Worm (Caenorhabditis elegans): ENCODE measurements around the gene E02H9.1.

The E02H9.1 gene

DNA sequence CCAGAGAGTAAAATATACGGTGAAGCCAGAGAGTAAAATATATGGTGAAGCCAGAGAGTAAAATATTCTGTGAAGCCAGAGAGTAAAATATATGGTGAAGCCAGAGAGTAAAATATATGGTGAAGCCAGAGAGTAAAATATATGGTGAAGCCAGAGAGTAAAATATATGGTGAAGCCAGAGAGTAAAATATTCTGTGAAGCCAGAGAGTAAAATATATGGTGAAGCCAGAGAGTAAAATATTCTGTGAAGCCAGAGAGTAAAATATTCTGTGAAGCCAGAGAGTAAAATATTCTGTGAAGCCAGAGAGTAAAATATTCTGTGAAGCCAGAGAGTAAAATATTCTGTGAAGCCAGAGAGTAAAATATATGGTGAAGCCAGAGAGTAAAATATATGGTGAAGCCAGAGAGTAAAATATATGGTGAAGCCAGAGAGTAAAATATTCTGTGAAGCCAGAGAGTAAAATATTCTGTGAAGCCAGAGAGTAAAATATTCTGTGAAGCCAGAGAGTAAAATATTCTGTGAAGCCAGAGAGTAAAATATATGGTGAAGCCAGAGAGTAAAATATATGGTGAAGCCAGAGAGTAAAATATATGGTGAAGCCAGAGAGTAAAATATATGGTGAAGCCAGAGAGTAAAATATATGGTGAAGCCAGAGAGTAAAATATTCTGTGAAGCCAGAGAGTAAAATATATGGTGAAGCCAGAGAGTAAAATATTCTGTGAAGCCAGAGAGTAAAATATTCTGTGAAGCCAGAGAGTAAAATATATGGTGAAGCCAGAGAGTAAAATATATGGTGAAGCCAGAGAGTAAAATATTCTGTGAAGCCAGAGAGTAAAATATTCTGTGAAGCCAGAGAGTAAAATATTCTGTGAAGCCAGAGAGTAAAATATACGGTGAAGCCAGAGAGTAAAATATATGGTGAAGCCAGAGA is 29.2 kb downstream of the E02H9.1 start (continued):
- TF ChIP-seq lag-1 (GFP tag; IDR thresholded peaks at IDR 0.05) (peak; percentile 98; the same call in 1 of the 2 replicates), ceh-91 (GFP tag; IDR thresholded peaks at IDR 0.05) (peak; percentile 79), ceh-40 (GFP tag; IDR thresholded peaks at IDR 0.05) (0 out of 2 replicates have a peak, but pooled peaks have one; percentile 35), attf-3 (GFP tag; conservative IDR thresholded peaks at IDR 0.05) (peak; percentile 62), Y95B8A.8 (GFP tag; IDR thresholded peaks at IDR 0.05) (peak; percentile 75; the same call in 1 of the 2 replicates)

DNA sequence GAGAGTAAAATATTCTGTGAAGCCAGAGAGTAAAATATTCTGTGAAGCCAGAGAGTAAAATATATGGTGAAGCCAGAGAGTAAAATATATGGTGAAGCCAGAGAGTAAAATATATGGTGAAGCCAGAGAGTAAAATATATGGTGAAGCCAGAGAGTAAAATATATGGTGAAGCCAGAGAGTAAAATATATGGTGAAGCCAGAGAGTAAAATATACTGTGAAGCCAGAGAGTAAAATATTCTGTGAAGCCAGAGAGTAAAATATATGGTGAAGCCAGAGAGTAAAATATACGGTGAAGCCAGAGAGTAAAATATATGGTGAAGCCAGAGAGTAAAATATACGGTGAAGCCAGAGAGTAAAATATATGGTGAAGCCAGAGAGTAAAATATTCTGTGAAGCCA is 31.0 kb downstream of the E02H9.1 start:
- TF ChIP-seq rcor-1 (GFP tag; IDR thresholded peaks at IDR 0.05) (peak; percentile 51), bed-1 (GFP tag; IDR thresholded peaks at IDR 0.05) (peak; percentile 96), ztf-25 (GFP tag; IDR thresholded peaks at IDR 0.05) (peak; percentile 79; the same call in 1 of the 2 replicates), K11D2.4 (GFP tag; IDR thresholded peaks at IDR 0.05) (peak; percentile 39; the same call in 1 of the 2 replicates), madf-6 (GFP tag; IDR thresholded peaks at IDR 0.05) (peak; percentile 46; the same call in 1 of the 2 replicates), Y53F4B.3 (GFP tag; IDR thresholded peaks at IDR 0.05) (peak; percentile 99), ztf-6 (GFP tag; IDR thresholded peaks at IDR 0.05) (peak; percentile 85; the same call in 1 of the 2 replicates), F39B2.1 (GFP tag; IDR thresholded peaks at IDR 0.05) (peak; percentile 86), ceh-40 (GFP tag; IDR thresholded peaks at IDR 0.05) (peak; percentile 87), lin-26 (GFP tag; IDR thresholded peaks at IDR 0.05) (peak; percentile 77), lag-1 (GFP tag; IDR thresholded peaks at IDR 0.05) (0 out of 2 replicates have a peak, but pooled peaks have one; percentile 7), cebp-2 (GFP tag; IDR thresholded peaks at IDR 0.05) (peak; percentile 94; the same call in 1 of the 2 replicates), Y53G8AR.9 (GFP tag; conservative IDR thresholded peaks at IDR 0.05) (peak; percentile 87), Y95B8A.8 (GFP tag; IDR thresholded peaks at IDR 0.05) (peak; percentile 61; the same call in 1 of the 2 replicates), attf-6 (GFP tag; IDR thresholded peaks at IDR 0.05) (peak; percentile 77), let-526 (GFP tag; IDR thresholded peaks at IDR 0.05) (peak; percentile 93), ceh-100 (GFP tag; IDR thresholded peaks at IDR 0.05) (peak; percentile 45; the same call in 1 of the 2 replicates), hmg-1.2 (GFP tag; IDR thresholded peaks at IDR 0.05) (peak; percentile 32; the same call in 1 of the 2 replicates), F33H1.4 (GFP tag; IDR thresholded peaks at IDR 0.05) (peak; percentile 16; the same call in 1 of the 2 replicates), B0019.2 (GFP tag; conservative IDR thresholded peaks at IDR 0.05) (0 out of 2 replicates have a peak, but pooled peaks have one; percentile 37), egl-18 (GFP tag; IDR thresholded peaks at IDR 0.05) (peak; percentile 71; the same call in 1 of the 2 replicates), attf-3 (GFP tag; conservative IDR thresholded peaks at IDR 0.05) (peak; percentile 67; the same call in 1 of the 2 replicates), D2030.7 (GFP tag; IDR thresholded peaks at IDR 0.05) (0 out of 2 replicates have a peak, but pooled peaks have one; percentile 25), madf-3 (GFP tag; IDR thresholded peaks at IDR 0.05) (peak; percentile 96), Y56A3A.18 (GFP tag; IDR thresholded peaks at IDR 0.05) (peak; percentile 76; the same call in 1 of the 2 replicates), ceh-58 (GFP tag; IDR thresholded peaks at IDR 0.05) (peak; percentile 99), nfya-2 (GFP tag; IDR thresholded peaks at IDR 0.05) (peak; percentile 90), ceh-91 (GFP tag; IDR thresholded peaks at IDR 0.05) (peak; percentile 65; the same call in 1 of the 2 replicates), hmg-20 (GFP tag; IDR thresholded peaks at IDR 0.05) (peak; percentile 79), nhr-120 (GFP tag; IDR thresholded peaks at IDR 0.05) (0 out of 2 replicates have a peak, but pooled peaks have one; percentile 70), madf-8 (GFP tag; conservative IDR thresholded peaks at IDR 0.05) (peak; percentile 52; the same call in 1 of the 2 replicates), hsf-1 (GFP tag; IDR thresholded peaks at IDR 0.05) (peak; percentile 80), egrh-3 (GFP tag; IDR thresholded peaks at IDR 0.05) (peak; percentile 100)

DNA sequence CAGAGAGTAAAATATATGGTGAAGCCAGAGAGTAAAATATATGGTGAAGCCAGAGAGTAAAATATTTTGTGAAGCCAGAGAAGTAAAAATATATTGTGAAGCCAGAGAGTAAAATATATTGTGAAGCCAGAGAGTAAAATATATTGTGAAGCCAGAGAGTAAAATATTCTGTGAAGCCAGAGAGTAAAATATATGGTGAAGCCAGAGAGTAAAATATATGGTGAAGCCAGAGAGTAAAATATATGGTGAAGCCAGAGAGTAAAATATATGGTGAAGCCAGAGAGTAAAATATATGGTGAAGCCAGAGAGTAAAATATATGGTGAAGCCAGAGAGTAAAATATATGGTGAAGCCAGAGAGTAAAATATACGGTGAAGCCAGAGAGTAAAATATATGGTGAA is 31.8 kb downstream of the E02H9.1 start:
- TF ChIP-seq Y53F4B.3 (GFP tag; IDR thresholded peaks at IDR 0.05): peak; percentile 75; the same call in 1 of the 2 replicates
- TF ChIP-seq egrh-3 (GFP tag; IDR thresholded peaks at IDR 0.05): peak; percentile 91

All from whole organism, young adult.